Fruit fly (Drosophila melanogaster) whole organism, embryonic: ENCODE measurements around the gene CG32117.

Experiments
- Adf1 ChIP-seq: fragments of 200-800 bp; sonication (Bioruptor generic); IDR thresholded peaks from 2 replicates; pipeline ENCODE4 v1.3.6; 2022; ENCODE audit warnings: missing biosample characterization, missing genetic modification characterization
- CG10267 ChIP-seq: fragments of 200-800 bp; sonication (Bioruptor generic); optimal IDR thresholded peaks from 2 replicates; lab custom pipeline; 2018; ENCODE audit warnings: missing biosample characterization, mild to moderate bottlenecking, missing genetic modification characterization, moderate library complexity
- CG10366 ChIP-seq: fragments of 200-800 bp; sonication (Bioruptor generic); IDR thresholded peaks from 2 replicates; pipeline ENCODE4 v1.3.6; 2022; ENCODE audit warnings: missing biosample characterization, missing genetic modification characterization
- CG11085 ChIP-seq: fragments of 200-800 bp; sonication (Bioruptor generic); IDR thresholded peaks from 2 replicates; pipeline ENCODE4 v1.3.6; 2022; ENCODE audit warnings: missing biosample characterization, missing genetic modification characterization
- CG11695 ChIP-seq: fragments of 200-800 bp; sonication (Bioruptor generic); IDR thresholded peaks from 3 replicates; pipeline ENCODE4 v1.3.6; 2022; ENCODE audit warnings: missing biosample characterization, missing genetic modification characterization
- CG13287 ChIP-seq: fragments of 200-800 bp; sonication (Bioruptor generic); IDR thresholded peaks from 2 replicates; pipeline ENCODE4 v1.3.6; 2022; ENCODE audit warnings: missing biosample characterization, missing genetic modification characterization; ENCODE audit not compliant: partially characterized antibody
- CG13775 ChIP-seq: fragments of 200-800 bp; sonication (Bioruptor generic); optimal IDR thresholded peaks from 3 replicates; lab custom pipeline; 2017; ENCODE audit warnings: missing biosample characterization, mild to moderate bottlenecking, missing genetic modification characterization
- CG14667 ChIP-seq: fragments of 200-800 bp; sonication (Bioruptor generic); IDR thresholded peaks from 2 replicates; pipeline ENCODE4 v1.3.6; 2022; ENCODE audit warnings: missing biosample characterization, missing genetic modification characterization
- CG1603 ChIP-seq: fragments of 200-800 bp; sonication (Bioruptor generic); optimal IDR thresholded peaks from 2 replicates; lab custom pipeline; 2019; ENCODE audit warnings: missing biosample characterization, mild to moderate bottlenecking, missing genetic modification characterization, moderate library complexity
- CG1832 ChIP-seq: fragments of 200-800 bp; sonication (Bioruptor generic); optimal IDR thresholded peaks from 2 replicates; lab custom pipeline; 2017; ENCODE audit warnings: missing biosample characterization, mild to moderate bottlenecking, missing genetic modification characterization, inconsistent platforms
- CG18599 ChIP-seq: fragments of 200-800 bp; sonication (Bioruptor generic); optimal IDR thresholded peaks from 3 replicates; lab custom pipeline; 2017; ENCODE audit warnings: missing biosample characterization, missing genetic modification characterization, mild to moderate bottlenecking, moderate library complexity, missing genetic modification reagents
- CG18619 ChIP-seq: fragments of 200-800 bp; sonication (Bioruptor generic); optimal IDR thresholded peaks from 3 replicates; lab custom pipeline; 2017; ENCODE audit warnings: missing biosample characterization, mild to moderate bottlenecking, missing genetic modification characterization
- CG2889 ChIP-seq: fragments of 200-800 bp; sonication (Bioruptor generic); IDR thresholded peaks from 3 replicates; pipeline ENCODE4 v1.3.6; 2022; ENCODE audit warnings: missing biosample characterization, missing genetic modification characterization
- CG43689 ChIP-seq: fragments of 200-800 bp; sonication (Bioruptor generic); IDR thresholded peaks from 2 replicates; pipeline ENCODE4 v1.3.6; 2022; ENCODE audit warnings: missing biosample characterization, missing genetic modification characterization
- CG4730 ChIP-seq: fragments of 200-800 bp; sonication (Bioruptor generic); IDR thresholded peaks from 2 replicates; pipeline ENCODE4 v1.3.6; 2022; ENCODE audit warnings: missing biosample characterization, missing genetic modification characterization
- CG7786 ChIP-seq: fragments of 200-800 bp; sonication (Bioruptor generic); optimal IDR thresholded peaks from 2 replicates; lab custom pipeline; 2016; ENCODE audit warnings: missing biosample characterization, missing genetic modification characterization
- CG7987 ChIP-seq: fragments of 200-800 bp; sonication (Bioruptor generic); optimal IDR thresholded peaks from 2 replicates; lab custom pipeline; 2018; ENCODE audit warnings: missing biosample characterization, mild to moderate bottlenecking, missing genetic modification characterization, moderate library complexity
- CoRest ChIP-seq: fragments of 200-800 bp; sonication (Bioruptor generic); optimal IDR thresholded peaks from 3 replicates; lab custom pipeline; 2018; ENCODE audit warnings: missing biosample characterization, mild to moderate bottlenecking, missing genetic modification characterization, moderate library complexity
- D19A ChIP-seq: fragments of 200-800 bp; optimal IDR thresholded peaks from 3 replicates; lab custom pipeline; 2019; ENCODE audit warnings: missing biosample characterization, mild to moderate bottlenecking, missing genetic modification characterization, moderate library complexity
- Drgx ChIP-seq: fragments of 200-800 bp; sonication (Bioruptor generic); IDR thresholded peaks from 2 replicates; pipeline ENCODE4 v1.3.6; 2022; ENCODE audit warnings: missing biosample characterization, missing genetic modification characterization
- HLH3B ChIP-seq: fragments of 200-800 bp; sonication (Bioruptor generic); IDR thresholded peaks from 2 replicates; pipeline ENCODE4 v1.3.6; 2022; ENCODE audit warnings: missing biosample characterization, missing genetic modification characterization
- HmgD ChIP-seq: fragments of 200-800 bp; sonication (Bioruptor generic); optimal IDR thresholded peaks from 3 replicates; lab custom pipeline; 2016; ENCODE audit warnings: missing biosample characterization, missing genetic modification characterization
- Lhr ChIP-seq: fragments of 200-800 bp; sonication (Bioruptor generic); optimal IDR thresholded peaks from 3 replicates; lab custom pipeline; 2017; ENCODE audit warnings: mild to moderate bottlenecking, missing biosample characterization, missing genetic modification reagents, missing genetic modification characterization
- MBD-R2 ChIP-seq: fragments of 200-800 bp; sonication (Bioruptor generic); IDR thresholded peaks from 2 replicates; pipeline ENCODE4 v1.3.6; 2022; ENCODE audit warnings: missing biosample characterization, missing genetic modification characterization
- NfI ChIP-seq: fragments of 200-800 bp; sonication (Bioruptor generic); optimal IDR thresholded peaks from 3 replicates; lab custom pipeline; 2018; ENCODE audit warnings: missing biosample characterization, mild to moderate bottlenecking, missing genetic modification characterization, moderate library complexity
- Poxn ChIP-seq: fragments of 200-800 bp; sonication (Bioruptor generic); IDR thresholded peaks from 2 replicates; pipeline ENCODE4 v1.3.6; 2022; ENCODE audit warnings: missing biosample characterization, missing genetic modification characterization
- Ravus ChIP-seq: fragments of 200-800 bp; sonication (Bioruptor generic); IDR thresholded peaks from 2 replicates; pipeline ENCODE4 v1.3.6; 2022; ENCODE audit warnings: missing biosample characterization, missing genetic modification characterization
- Rx ChIP-seq: fragments of 200-800 bp; sonication (Bioruptor generic); IDR thresholded peaks from 2 replicates; pipeline ENCODE4 v1.3.6; 2022; ENCODE audit warnings: missing biosample characterization, missing genetic modification characterization
- Side ChIP-seq: fragments of 200-800 bp; sonication (Bioruptor generic); optimal IDR thresholded peaks from 2 replicates; lab custom pipeline; 2016; ENCODE audit warnings: missing biosample characterization, missing genetic modification characterization
- Sox102F ChIP-seq: fragments of 200-800 bp; sonication (Bioruptor generic); optimal IDR thresholded peaks from 2 replicates; lab custom pipeline; 2018; ENCODE audit warnings: missing biosample characterization, mild to moderate bottlenecking, missing genetic modification characterization, moderate library complexity
- Xrp1 ChIP-seq: fragments of 200-800 bp; sonication (Bioruptor generic); IDR thresholded peaks from 2 replicates; pipeline ENCODE4 v1.3.6; 2022; ENCODE audit warnings: missing biosample characterization, missing genetic modification characterization
- al ChIP-seq: fragments of 200-800 bp; sonication (Bioruptor generic); IDR thresholded peaks from 2 replicates; pipeline ENCODE4 v1.3.6; 2022; ENCODE audit warnings: missing biosample characterization, missing genetic modification characterization
- amos ChIP-seq: fragments of 200-800 bp; sonication (Bioruptor generic); IDR thresholded peaks from 2 replicates; pipeline ENCODE4 v1.3.6; 2022; ENCODE audit warnings: missing biosample characterization, missing genetic modification characterization; ENCODE audit not compliant: partially characterized antibody
- dan ChIP-seq: fragments of 200-800 bp; sonication (Bioruptor generic); IDR thresholded peaks from 2 replicates; pipeline ENCODE4 v1.3.6; 2022; ENCODE audit warnings: missing biosample characterization, missing genetic modification characterization
- dmrt99B ChIP-seq: fragments of 200-800 bp; sonication (Bioruptor generic); optimal IDR thresholded peaks from 2 replicates; lab custom pipeline; 2018; ENCODE audit warnings: missing biosample characterization, mild to moderate bottlenecking, missing genetic modification characterization, moderate library complexity
- dysf ChIP-seq: fragments of 200-800 bp; sonication (Bioruptor generic); IDR thresholded peaks from 3 replicates; pipeline ENCODE4 v1.3.6; 2022; ENCODE audit warnings: missing biosample characterization, missing genetic modification characterization
- eve ChIP-seq, 2 experiments: fragments of >200 bp; optimal IDR thresholded peaks; 2 replicates each; lab custom pipeline; 2017; ENCODE audit warnings: missing biosample characterization in 2 of 2, missing genetic modification characterization in 2 of 2
- exex ChIP-seq: fragments of 200-800 bp; sonication (Bioruptor generic); optimal IDR thresholded peaks from 4 replicates; lab custom pipeline; 2018; ENCODE audit warnings: missing biosample characterization, mild to moderate bottlenecking, missing genetic modification characterization, moderate library complexity
- gt ChIP-seq: fragments of 200-800 bp; sonication (Bioruptor generic); IDR thresholded peaks from 2 replicates; pipeline ENCODE4 v1.3.6; 2022; ENCODE audit warnings: missing biosample characterization, missing genetic modification characterization
- ham ChIP-seq: fragments of 200-800 bp; sonication (Bioruptor generic); IDR thresholded peaks from 2 replicates; pipeline ENCODE4 v1.3.6; 2022; ENCODE audit warnings: missing biosample characterization, missing genetic modification characterization
- ind ChIP-seq: fragments of 200-800 bp; sonication (Bioruptor generic); optimal IDR thresholded peaks from 3 replicates; lab custom pipeline; 2016; ENCODE audit warnings: missing biosample characterization, missing genetic modification characterization
- insv ChIP-seq, 2 experiments: fragments of 200-800 bp; sonication (Bioruptor generic); optimal IDR thresholded peaks; 3 replicates each; lab custom pipeline; 2016 to 2018; ENCODE audit warnings: missing biosample characterization in 2 of 2, missing genetic modification characterization in 2 of 2
- kay ChIP-seq: fragments of 200-800 bp; sonication (Bioruptor generic); optimal IDR thresholded peaks from 2 replicates; lab custom pipeline; 2016; ENCODE audit warnings: missing biosample characterization, missing genetic modification characterization
- klu ChIP-seq: fragments of 200-800 bp; sonication (Bioruptor generic); IDR thresholded peaks from 2 replicates; pipeline ENCODE4 v1.3.6; 2022; ENCODE audit warnings: missing biosample characterization, missing genetic modification characterization
- lilli ChIP-seq: fragments of 200-800 bp; sonication (Bioruptor generic); optimal IDR thresholded peaks from 3 replicates; lab custom pipeline; 2016; ENCODE audit warnings: missing biosample characterization, missing genetic modification characterization
- ranshi ChIP-seq: fragments of 200-800 bp; sonication (Bioruptor generic); IDR thresholded peaks from 2 replicates; pipeline ENCODE4 v1.3.6; 2022; ENCODE audit warnings: missing biosample characterization, missing genetic modification characterization
- sima ChIP-seq: fragments of 200-800 bp; sonication (Bioruptor generic); optimal IDR thresholded peaks from 2 replicates; lab custom pipeline; 2016; ENCODE audit warnings: missing biosample characterization, missing genetic modification characterization
- sna ChIP-seq: fragments of 200-800 bp; sonication (Bioruptor generic); IDR thresholded peaks from 2 replicates; pipeline ENCODE4 v1.3.6; 2022; ENCODE audit warnings: missing biosample characterization, missing genetic modification characterization; ENCODE audit not compliant: partially characterized antibody
- tx ChIP-seq: fragments of 200-800 bp; sonication (Bioruptor generic); optimal IDR thresholded peaks from 2 replicates; lab custom pipeline; 2016; ENCODE audit warnings: missing biosample characterization, missing genetic modification characterization
- wek ChIP-seq: fragments of 200-800 bp; sonication (Bioruptor generic); optimal IDR thresholded peaks from 3 replicates; lab custom pipeline; 2018; ENCODE audit warnings: missing biosample characterization, mild to moderate bottlenecking, missing genetic modification characterization, moderate library complexity
- yki ChIP-seq: fragments of >200 bp; optimal IDR thresholded peaks from 3 replicates; lab custom pipeline; 2018

Gene CG32117

DNA sequence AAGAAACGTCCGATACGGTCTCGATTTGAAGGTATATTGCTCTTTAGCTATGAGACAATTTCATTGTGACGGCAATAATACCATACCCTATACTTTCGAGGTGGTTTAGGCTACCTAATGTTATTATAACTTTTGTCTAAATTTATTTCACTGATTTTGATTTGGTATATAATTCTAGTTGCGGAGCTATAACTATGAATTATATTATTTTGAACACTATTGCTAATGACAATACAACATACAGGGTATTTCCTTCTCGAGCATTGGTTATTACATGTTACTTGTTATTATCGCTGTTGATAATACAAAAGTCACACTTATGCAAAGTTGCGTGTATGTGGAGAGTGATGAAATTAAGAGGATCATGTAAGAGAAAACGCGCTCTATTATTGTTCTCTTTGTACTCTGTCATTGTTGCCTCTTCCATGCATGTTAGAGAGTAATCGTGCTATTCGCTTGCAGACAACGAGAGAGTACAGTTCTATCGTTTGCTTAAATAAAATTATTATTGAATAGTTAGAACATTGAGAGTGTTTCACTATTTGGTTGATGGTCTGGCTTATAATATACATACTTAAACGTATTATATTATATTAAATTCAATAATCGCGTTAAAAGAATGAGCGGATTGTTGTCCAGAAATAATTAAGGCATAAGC, 10.2 kb upstream of the CG32117 start, which contains the start of gene CG32115 (continued):
- peak; percentile 83 for TF ChIP-seq CG10267 (tag; lab: Kevin White, UChicago)
- TF ChIP-seq CG7987 (GFP tag; lab: Kevin White, UChicago) = peak; percentile 89
- TF ChIP-seq yki = no peak
- TF ChIP-seq CG13287 (GFP tag; lab: Robert Waterston, UW) = peak; percentile 48
- peak; percentile 95 for TF ChIP-seq CG10366 (GFP tag; lab: Robert Waterston, UW)
- TF ChIP-seq ind = peak; percentile 96
- peak; percentile 94 for TF ChIP-seq CG11085
- TF ChIP-seq gt (GFP tag; lab: Robert Waterston, UW) = no peak; the same call in 1 of the 2 replicates
- TF ChIP-seq Xrp1 (GFP tag; lab: Robert Waterston, UW) = peak; percentile 95
- peak; percentile 83 for TF ChIP-seq tx (GFP tag; lab: Kevin White, UChicago)
- peak; percentile 93 for TF ChIP-seq CG2889 (GFP tag; lab: Robert Waterston, UW)
- TF ChIP-seq CG18599 (GFP tag; lab: Kevin White, UChicago) = peak; percentile 97
- TF ChIP-seq dmrt99B = peak; percentile 95
- peak; percentile 91 for TF ChIP-seq kay
- TF ChIP-seq NfI (GFP tag; lab: Kevin White, UChicago) = peak; percentile 95
- TF ChIP-seq sima (GFP tag; lab: Kevin White, UChicago) = peak; percentile 75
- peak; percentile 95 for TF ChIP-seq lilli (GFP tag; lab: Kevin White, UChicago)
- peak; percentile 91 for TF ChIP-seq CG14667 (GFP tag; lab: Robert Waterston, UW)
- peak; percentile 85 for TF ChIP-seq CG13775 (GFP tag; lab: Kevin White, UChicago)
- TF ChIP-seq al (GFP tag; lab: Robert Waterston, UW) = peak; percentile 97
- peak; percentile 84 for TF ChIP-seq Adf1 (GFP tag; lab: Robert Waterston, UW)
- peak; percentile 98 for TF ChIP-seq dysf (GFP tag; lab: Robert Waterston, UW)
- TF ChIP-seq CG1603 = peak; percentile 96
- no peak for TF ChIP-seq sna (GFP tag; lab: Robert Waterston, UW)
- peak; percentile 61 for TF ChIP-seq Lhr (GFP tag; lab: Kevin White, UChicago)
- TF ChIP-seq eve (GFP tag; optimal IDR thresholded peaks at IDR 0.05; lab: Kevin White, UChicago) = peak in 1 of 2 experiments; percentile 46
- TF ChIP-seq Rx (GFP tag; lab: Robert Waterston, UW) = peak; percentile 86
- TF ChIP-seq CG18619 (GFP tag; lab: Kevin White, UChicago) = peak; percentile 90
- TF ChIP-seq wek (GFP tag; lab: Kevin White, UChicago) = peak; percentile 70
- TF ChIP-seq MBD-R2 (GFP tag; lab: Robert Waterston, UW) = peak; percentile 96
- peak; percentile 95 for TF ChIP-seq HLH3B (GFP tag; lab: Robert Waterston, UW)
- peak; percentile 96 for TF ChIP-seq Sox102F (GFP tag; lab: Kevin White, UChicago)
- TF ChIP-seq klu (GFP tag; lab: Robert Waterston, UW) = peak; percentile 93
- TF ChIP-seq ham (GFP tag; lab: Robert Waterston, UW) = peak; percentile 81; the same call in 1 of the 2 replicates
- peak; percentile 82 for TF ChIP-seq CG43689 (GFP tag; lab: Robert Waterston, UW)
- peak; percentile 30; the same call in 1 of the 2 replicates for TF ChIP-seq dan (GFP tag; lab: Robert Waterston, UW)
- TF ChIP-seq D19A (tag; lab: Kevin White, UChicago) = peak; percentile 89
- TF ChIP-seq CoRest (tag; lab: Kevin White, UChicago) = peak; percentile 97
- peak; percentile 15 for TF ChIP-seq HmgD (GFP tag; lab: Kevin White, UChicago)
- peak; percentile 97 for TF ChIP-seq Drgx
- TF ChIP-seq CG7786 (GFP tag; lab: Kevin White, UChicago) = peak; percentile 92
- no peak for TF ChIP-seq amos (GFP tag; lab: Robert Waterston, UW)
- no peak for TF ChIP-seq insv (GFP tag; optimal IDR thresholded peaks at IDR 0.05; lab: Kevin White, UChicago)
- no peak for TF ChIP-seq CG1832 (GFP tag; lab: Kevin White, UChicago)
- peak; percentile 95 for TF ChIP-seq ranshi (GFP tag; lab: Robert Waterston, UW)
- TF ChIP-seq Side (GFP tag; lab: Kevin White, UChicago) = peak; percentile 84
- TF ChIP-seq Poxn (GFP tag; lab: Robert Waterston, UW) = peak; percentile 87
- peak; percentile 94 for TF ChIP-seq CG11695
- peak; percentile 89 for TF ChIP-seq exex (tag; lab: Kevin White, UChicago)
- TF ChIP-seq Ravus (GFP tag; lab: Robert Waterston, UW) = peak; percentile 91
- TF ChIP-seq CG4730 (GFP tag; lab: Robert Waterston, UW) = peak; percentile 95
